Fruit fly (Drosophila melanogaster): ENCODE results near the gene ems.

Gene ems

DNA sequence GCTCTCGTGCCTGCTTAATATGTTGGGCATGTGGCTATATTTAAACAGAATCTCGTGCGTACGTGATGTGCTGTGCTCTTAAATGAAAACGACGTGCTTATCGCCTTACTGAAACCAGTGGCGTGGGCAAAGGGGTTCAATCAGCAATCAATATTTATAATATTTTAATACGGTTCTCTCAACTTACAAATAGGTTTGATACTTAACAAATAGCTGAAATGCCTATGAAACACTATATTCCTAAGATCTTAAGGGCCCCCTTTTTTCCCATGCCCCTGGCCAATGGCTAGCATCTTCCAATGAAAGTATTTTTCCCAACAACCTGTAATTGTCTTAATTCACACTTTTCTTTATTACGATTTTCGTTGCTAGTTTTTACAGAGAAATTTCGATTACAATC lies 14.0 kb downstream of the ems start (continued):
- TF ChIP-seq ase (GFP tag; IDR thresholded peaks at IDR 0.05), result peak; percentile 63; the same call in 2 of the 3 replicates
- no peak for TF ChIP-seq CkIIα-i1 (GFP tag; IDR thresholded peaks at IDR 0.05)
- peak; percentile 71 for TF ChIP-seq lilli (GFP tag; optimal IDR thresholded peaks at IDR 0.05)
- 0 out of 3 replicates have a peak, but pooled peaks have one; percentile 51 for TF ChIP-seq CG11093 (GFP tag; IDR thresholded peaks at IDR 0.05)
- TF ChIP-seq Atf6 (GFP tag; IDR thresholded peaks at IDR 0.05), result peak; percentile 37; the same call in 1 of the 2 replicates
- TF ChIP-seq CG7928 (GFP tag; optimal IDR thresholded peaks at IDR 0.05), result no peak
- TF ChIP-seq PHDP (tag; optimal IDR thresholded peaks at IDR 0.05), result peak; percentile 69
- TF ChIP-seq CG10321 (GFP tag; IDR thresholded peaks at IDR 0.05), result no peak
- peak; percentile 64 for TF ChIP-seq CG31224 (GFP tag; IDR thresholded peaks at IDR 0.05)
- TF ChIP-seq CG12236 (GFP tag; optimal IDR thresholded peaks at IDR 0.05), result peak; percentile 36
- peak; percentile 22 for TF ChIP-seq Bteb2 (GFP tag; optimal IDR thresholded peaks at IDR 0.05)
- peak; percentile 87 for TF ChIP-seq CG8765 (GFP tag; IDR thresholded peaks at IDR 0.05)
- TF ChIP-seq CG10267 (tag; optimal IDR thresholded peaks at IDR 0.05), result peak; percentile 70
- peak; percentile 38; the same call in 1 of the 2 replicates for TF ChIP-seq Nf-YA (GFP tag; IDR thresholded peaks at IDR 0.05)
- TF ChIP-seq CG6683 (GFP tag; optimal IDR thresholded peaks at IDR 0.05), result no peak
- no peak for TF ChIP-seq ftz-f1 (GFP tag; optimal IDR thresholded peaks at IDR 0.05)
- no peak for TF ChIP-seq CG14860 (GFP tag; IDR thresholded peaks at IDR 0.05; ENCODE audit: partially characterized antibody)
- peak; percentile 79 for TF ChIP-seq sob (GFP tag; IDR thresholded peaks at IDR 0.05)
- peak; percentile 57 for TF ChIP-seq slou (GFP tag; optimal IDR thresholded peaks at IDR 0.05)
- peak; percentile 45 for TF ChIP-seq CG11723 (GFP tag; optimal IDR thresholded peaks at IDR 0.05)
- no peak for TF ChIP-seq Ravus (GFP tag; IDR thresholded peaks at IDR 0.05)
- TF ChIP-seq CG2120 (GFP tag; optimal IDR thresholded peaks at IDR 0.05), result peak; percentile 57
- no peak for TF ChIP-seq Poxn (GFP tag; IDR thresholded peaks at IDR 0.05)
- peak; percentile 45; the same call in 1 of the 2 replicates for TF ChIP-seq gt (GFP tag; IDR thresholded peaks at IDR 0.05)
- no peak for TF ChIP-seq CG13287 (GFP tag; IDR thresholded peaks at IDR 0.05; ENCODE audit: partially characterized antibody)
- peak; percentile 43; the same call in 1 of the 2 replicates for TF ChIP-seq CG9932 (GFP tag; IDR thresholded peaks at IDR 0.05)
- peak; percentile 12 for TF ChIP-seq CG4707 (GFP tag; optimal IDR thresholded peaks at IDR 0.05)
- TF ChIP-seq D19A (tag; optimal IDR thresholded peaks at IDR 0.05), result peak; percentile 66
- no peak for TF ChIP-seq CG43689 (GFP tag; IDR thresholded peaks at IDR 0.05)
- TF ChIP-seq CG33213 (GFP tag; optimal IDR thresholded peaks at IDR 0.05), result peak; percentile 26
- 0 out of 2 replicates have a peak, but pooled peaks have one; percentile 22 for TF ChIP-seq GATAe (GFP tag; conservative IDR thresholded peaks at IDR 0.05)
- TF ChIP-seq cato (GFP tag; optimal IDR thresholded peaks at IDR 0.05; ENCODE audit: borderline replicate concordance), result peak; percentile 50
- peak; percentile 59 for TF ChIP-seq CG14667 (GFP tag; IDR thresholded peaks at IDR 0.05)
- peak; percentile 66; the same call in 2 of the 3 replicates for TF ChIP-seq CG34422 (GFP tag; IDR thresholded peaks at IDR 0.05)
- TF ChIP-seq CG9437 (GFP tag; optimal IDR thresholded peaks at IDR 0.05), result peak; percentile 7
- TF ChIP-seq Optix (GFP tag; IDR thresholded peaks at IDR 0.05), result peak; percentile 72
- peak; percentile 47 for TF ChIP-seq CG12219 (GFP tag; optimal IDR thresholded peaks at IDR 0.05)
- no peak for TF ChIP-seq knrl (GFP tag; IDR thresholded peaks at IDR 0.05; ENCODE audit: partially characterized antibody)
- TF ChIP-seq Dek (tag; optimal IDR thresholded peaks at IDR 0.05), result peak; percentile 27
- TF ChIP-seq CG1647 (GFP tag; optimal IDR thresholded peaks at IDR 0.05), result peak; percentile 29
- 0 out of 3 replicates have a peak, but pooled peaks have one; percentile 46 for TF ChIP-seq CG11560 (tag; IDR thresholded peaks at IDR 0.05)
- TF ChIP-seq CG4854 (GFP tag; optimal IDR thresholded peaks at IDR 0.05), result peak; percentile 42
- TF ChIP-seq luna (GFP tag; optimal IDR thresholded peaks at IDR 0.05), result no peak
- peak; percentile 26; the same call in 1 of the 2 replicates for TF ChIP-seq Taf1 (GFP tag; IDR thresholded peaks at IDR 0.05)
- TF ChIP-seq Antp (GFP tag; optimal IDR thresholded peaks at IDR 0.05), result peak; percentile 42
- no peak for TF ChIP-seq CG3163 (GFP tag; optimal IDR thresholded peaks at IDR 0.05)
- peak; percentile 24 for TF ChIP-seq sqz (GFP tag; optimal IDR thresholded peaks at IDR 0.05)
- TF ChIP-seq CG18599 (GFP tag; optimal IDR thresholded peaks at IDR 0.05), result peak; percentile 56
- no peak for TF ChIP-seq pros (GFP tag; optimal IDR thresholded peaks at IDR 0.05)
- peak; percentile 82 for TF ChIP-seq CG10979 (tag; optimal IDR thresholded peaks at IDR 0.05)
- peak; percentile 27 for TF ChIP-seq odd (GFP tag; optimal IDR thresholded peaks at IDR 0.05)

All from whole organism, embryonic.